Fruit fly (Drosophila melanogaster) whole organism, embryonic: ENCODE data around the gene SclA.

Experiments used
- CG10321 ChIP-seq: fragments of 200-800 bp; sonication (Bioruptor generic); IDR thresholded peaks from 2 replicates; pipeline ENCODE4 v1.3.6; 2022; ENCODE audit warnings: missing biosample characterization, missing genetic modification characterization
- CG11560 ChIP-seq: fragments of 200-800 bp; sonication (Bioruptor generic); IDR thresholded peaks from 3 replicates; pipeline ENCODE4 v1.3.6; 2022; ENCODE audit warnings: missing biosample characterization, missing genetic modification characterization
- CG11723 ChIP-seq: fragments of 200-800 bp; sonication (Bioruptor generic); optimal IDR thresholded peaks from 2 replicates; lab custom pipeline; 2017; ENCODE audit warnings: missing biosample characterization, mild to moderate bottlenecking, missing genetic modification characterization
- CG12071 ChIP-seq: fragments of 200-800 bp; sonication (Bioruptor generic); optimal IDR thresholded peaks from 3 replicates; lab custom pipeline; 2018; ENCODE audit warnings: missing biosample characterization, mild to moderate bottlenecking, missing genetic modification characterization
- CG12104 ChIP-seq: fragments of 200-800 bp; sonication (Bioruptor generic); optimal IDR thresholded peaks from 3 replicates; lab custom pipeline; 2016; ENCODE audit warnings: missing biosample characterization, missing genetic modification characterization
- CG12744 ChIP-seq: fragments of 200-800 bp; sonication (Bioruptor generic); optimal IDR thresholded peaks from 2 replicates; lab custom pipeline; 2016; ENCODE audit warnings: missing biosample characterization, missing genetic modification characterization
- CG14710 ChIP-seq: fragments of 200-800 bp; sonication (Bioruptor generic); optimal IDR thresholded peaks from 3 replicates; lab custom pipeline; 2019; ENCODE audit warnings: missing biosample characterization, mild to moderate bottlenecking, missing genetic modification characterization, moderate library complexity
- CG14860 ChIP-seq: fragments of 200-800 bp; sonication (Bioruptor generic); IDR thresholded peaks from 3 replicates; pipeline ENCODE4 v1.3.6; 2022; ENCODE audit warnings: missing biosample characterization, missing genetic modification characterization; ENCODE audit not compliant: partially characterized antibody
- CG18764 ChIP-seq: fragments of 200-800 bp; sonication (Bioruptor generic); optimal IDR thresholded peaks from 3 replicates; lab custom pipeline; 2016; ENCODE audit warnings: missing biosample characterization, missing genetic modification characterization
- CG31224 ChIP-seq: fragments of 200-800 bp; sonication (Bioruptor generic); IDR thresholded peaks from 2 replicates; pipeline ENCODE4 v1.3.6; 2022; ENCODE audit warnings: missing biosample characterization, missing genetic modification characterization
- CG32532 ChIP-seq: fragments of 200-800 bp; sonication (Bioruptor generic); IDR thresholded peaks from 2 replicates; pipeline ENCODE4 v1.3.6; 2022; ENCODE audit warnings: missing biosample characterization, missing genetic modification characterization
- CG4820 ChIP-seq: fragments of 200-800 bp; sonication (Bioruptor generic); optimal IDR thresholded peaks from 3 replicates; lab custom pipeline; 2016; ENCODE audit warnings: missing biosample characterization, missing genetic modification characterization
- CG6683 ChIP-seq: fragments of 200-800 bp; sonication (Bioruptor generic); optimal IDR thresholded peaks from 2 replicates; lab custom pipeline; 2017; ENCODE audit warnings: missing biosample characterization, mild to moderate bottlenecking, missing genetic modification characterization, missing genetic modification reagents
- CG6689 ChIP-seq: fragments of 200-800 bp; sonication (Bioruptor generic); IDR thresholded peaks from 2 replicates; pipeline ENCODE4 v1.3.6; 2022; ENCODE audit warnings: missing biosample characterization, missing genetic modification characterization
- CG6791 ChIP-seq: fragments of 200-800 bp; sonication (Bioruptor generic); IDR thresholded peaks from 3 replicates; pipeline ENCODE4 v1.3.6; 2022; ENCODE audit warnings: missing biosample characterization, missing genetic modification characterization; ENCODE audit not compliant: partially characterized antibody
- CG6813 ChIP-seq: fragments of 200-800 bp; sonication (Bioruptor generic); optimal IDR thresholded peaks from 2 replicates; lab custom pipeline; 2017; ENCODE audit warnings: missing biosample characterization, missing genetic modification characterization, mild to moderate bottlenecking, moderate library complexity, missing genetic modification reagents
- CG6854 ChIP-seq: fragments of 200-800 bp; sonication (Bioruptor generic); optimal IDR thresholded peaks from 3 replicates; lab custom pipeline; 2017; ENCODE audit warnings: missing biosample characterization, mild to moderate bottlenecking, missing genetic modification characterization
- CG7987 ChIP-seq: fragments of 200-800 bp; sonication (Bioruptor generic); optimal IDR thresholded peaks from 2 replicates; lab custom pipeline; 2018; ENCODE audit warnings: missing biosample characterization, mild to moderate bottlenecking, missing genetic modification characterization, moderate library complexity
- CG8478 ChIP-seq: fragments of >200 bp; optimal IDR thresholded peaks from 2 replicates; lab custom pipeline; 2018
- CG9437 ChIP-seq: fragments of 200-800 bp; sonication (Bioruptor generic); optimal IDR thresholded peaks from 2 replicates; lab custom pipeline; 2018; ENCODE audit warnings: missing biosample characterization, mild to moderate bottlenecking, missing genetic modification characterization
- CG9817 ChIP-seq: fragments of 200-800 bp; sonication (Bioruptor generic); optimal IDR thresholded peaks from 2 replicates; lab custom pipeline; 2018; ENCODE audit warnings: missing biosample characterization, mild to moderate bottlenecking, missing genetic modification characterization, moderate library complexity
- CoRest ChIP-seq: fragments of 200-800 bp; sonication (Bioruptor generic); optimal IDR thresholded peaks from 3 replicates; lab custom pipeline; 2018; ENCODE audit warnings: missing biosample characterization, mild to moderate bottlenecking, missing genetic modification characterization, moderate library complexity
- E2f1 ChIP-seq: fragments of 200-800 bp; sonication (Bioruptor generic); IDR thresholded peaks from 2 replicates; pipeline ENCODE4 v1.3.6; 2022; ENCODE audit warnings: missing biosample characterization, missing genetic modification characterization
- ERR ChIP-seq: fragments of 200-800 bp; sonication (Bioruptor generic); optimal IDR thresholded peaks from 2 replicates; lab custom pipeline; 2016; ENCODE audit warnings: missing biosample characterization, missing genetic modification characterization
- HLH3B ChIP-seq: fragments of 200-800 bp; sonication (Bioruptor generic); IDR thresholded peaks from 2 replicates; pipeline ENCODE4 v1.3.6; 2022; ENCODE audit warnings: missing biosample characterization, missing genetic modification characterization
- HLH4C ChIP-seq: fragments of 200-800 bp; sonication (Bioruptor generic); IDR thresholded peaks from 3 replicates; pipeline ENCODE4 v1.3.6; 2022; ENCODE audit warnings: missing biosample characterization, missing genetic modification characterization; ENCODE audit not compliant: partially characterized antibody
- Hr51 ChIP-seq, 2 experiments: fragments of 200-800 bp; sonication (Bioruptor generic); optimal IDR thresholded peaks; 2 replicates in 1 of 2; 3 replicates in 1 of 2; lab custom pipeline; 2016 to 2018; ENCODE audit warnings: missing biosample characterization in 2 of 2, missing genetic modification characterization in 2 of 2, mild to moderate bottlenecking in 1 of 2, moderate library complexity in 1 of 2
- MBD-R2 ChIP-seq: fragments of 200-800 bp; sonication (Bioruptor generic); IDR thresholded peaks from 2 replicates; pipeline ENCODE4 v1.3.6; 2022; ENCODE audit warnings: missing biosample characterization, missing genetic modification characterization
- Neu2 ChIP-seq: fragments of 200-800 bp; sonication (Bioruptor generic); optimal IDR thresholded peaks from 3 replicates; lab custom pipeline; 2016; ENCODE audit warnings: missing biosample characterization, missing genetic modification characterization, borderline replicate concordance
- al ChIP-seq: fragments of 200-800 bp; sonication (Bioruptor generic); IDR thresholded peaks from 2 replicates; pipeline ENCODE4 v1.3.6; 2022; ENCODE audit warnings: missing biosample characterization, missing genetic modification characterization
- bcd ChIP-seq: fragments of 200-800 bp; sonication (Bioruptor generic); optimal IDR thresholded peaks from 2 replicates; lab custom pipeline; 2017; ENCODE audit warnings: missing biosample characterization, mild to moderate bottlenecking, missing genetic modification characterization
- dpn ChIP-seq, 2 experiments: fragments of 200-800 bp; sonication (Bioruptor generic); optimal IDR thresholded peaks; 3 replicates each; lab custom pipeline; 2016; ENCODE audit warnings: missing biosample characterization in 2 of 2, missing genetic modification characterization in 2 of 2
- ems ChIP-seq: fragments of 200-800 bp; sonication (Bioruptor generic); optimal IDR thresholded peaks from 3 replicates; lab custom pipeline; 2016; ENCODE audit warnings: missing biosample characterization, missing genetic modification characterization
- fd102C ChIP-seq: fragments of 200-800 bp; sonication (Bioruptor generic); optimal IDR thresholded peaks from 2 replicates; lab custom pipeline; 2018; ENCODE audit warnings: missing biosample characterization, mild to moderate bottlenecking, missing genetic modification characterization, moderate library complexity
- fd96Cb ChIP-seq: fragments of 200-800 bp; sonication (Bioruptor generic); optimal IDR thresholded peaks from 2 replicates; lab custom pipeline; 2018; ENCODE audit warnings: missing biosample characterization, mild to moderate bottlenecking, missing genetic modification characterization, moderate library complexity
- grau ChIP-seq: fragments of 200-800 bp; optimal IDR thresholded peaks from 3 replicates; lab custom pipeline; 2019; ENCODE audit warnings: missing biosample characterization, mild to moderate bottlenecking, missing genetic modification characterization, moderate library complexity
- insv ChIP-seq, 2 experiments: fragments of 200-800 bp; sonication (Bioruptor generic); optimal IDR thresholded peaks; 3 replicates each; lab custom pipeline; 2016 to 2018; ENCODE audit warnings: missing biosample characterization in 2 of 2, missing genetic modification characterization in 2 of 2
- knrl ChIP-seq: fragments of 200-800 bp; sonication (Bioruptor generic); IDR thresholded peaks from 3 replicates; pipeline ENCODE4 v1.3.6; 2022; ENCODE audit warnings: missing biosample characterization, missing genetic modification characterization; ENCODE audit not compliant: partially characterized antibody
- lab ChIP-seq: fragments of 200-800 bp; sonication (Bioruptor generic); optimal IDR thresholded peaks from 3 replicates; lab custom pipeline; 2017; ENCODE audit warnings: missing biosample characterization, missing genetic modification characterization, mild to moderate bottlenecking, moderate library complexity, missing genetic modification reagents
- mam ChIP-seq: fragments of 200-800 bp; sonication (Bioruptor generic); optimal IDR thresholded peaks from 3 replicates; lab custom pipeline; 2016; ENCODE audit warnings: missing biosample characterization, missing genetic modification characterization
- nerfin-2 ChIP-seq: fragments of 200-800 bp; sonication (Bioruptor generic); IDR thresholded peaks from 2 replicates; pipeline ENCODE4 v1.3.6; 2022; ENCODE audit warnings: missing biosample characterization, missing genetic modification characterization; ENCODE audit not compliant: partially characterized antibody
- odd ChIP-seq: fragments of 200-800 bp; sonication (Bioruptor generic); optimal IDR thresholded peaks from 2 replicates; lab custom pipeline; 2017; ENCODE audit warnings: missing biosample characterization, mild to moderate bottlenecking, missing genetic modification characterization
- onecut ChIP-seq: fragments of 200-800 bp; sonication (Bioruptor generic); IDR thresholded peaks from 2 replicates; pipeline ENCODE4 v1.3.6; 2022; ENCODE audit warnings: missing biosample characterization, missing genetic modification characterization
- pho ChIP-seq: fragments of 200-800 bp; sonication (Bioruptor generic); optimal IDR thresholded peaks from 2 replicates; lab custom pipeline; 2016; ENCODE audit warnings: missing biosample characterization, missing genetic modification characterization
- slbo ChIP-seq: fragments of 200-800 bp; sonication (Bioruptor generic); IDR thresholded peaks from 2 replicates; pipeline ENCODE4 v1.3.6; 2022; ENCODE audit warnings: missing biosample characterization, missing genetic modification characterization
- ssp ChIP-seq: fragments of 200-800 bp; sonication (Bioruptor generic); IDR thresholded peaks from 2 replicates; pipeline ENCODE4 v1.3.6; 2022; ENCODE audit warnings: missing biosample characterization, missing genetic modification characterization
- toy ChIP-seq: fragments of 200-800 bp; sonication (Bioruptor generic); IDR thresholded peaks from 2 replicates; pipeline ENCODE4 v1.3.6; 2022; ENCODE audit warnings: missing biosample characterization, missing genetic modification characterization
- z ChIP-seq: fragments of 200-800 bp; sonication (Bioruptor generic); IDR thresholded peaks from 3 replicates; pipeline ENCODE4 v1.3.6; 2022; ENCODE audit warnings: missing biosample characterization, missing genetic modification characterization

Gene SclA

dm6 chr2L:16887660-16888573 is 50.1 kb downstream of the SclA start, which contains the start of the genes osi and tweek (continued):
- TF ChIP-seq CG14710 (tag; lab: Kevin White, UChicago) (peak; percentile 52), Hr51 (GFP tag; optimal IDR thresholded peaks at IDR 0.05; lab: Kevin White, UChicago) (peak in 1 of 2 experiments; percentile 38), ssp (GFP tag; lab: Robert Waterston, UW) (peak; percentile 40), fd96Cb (tag; lab: Kevin White, UChicago) (peak; percentile 40), bcd (peak; percentile 57), E2f1 (GFP tag; lab: Robert Waterston, UW) (peak; percentile 13; the same call in 1 of the 2 replicates), insv (GFP tag; optimal IDR thresholded peaks at IDR 0.05; lab: Kevin White, UChicago) (peak in 1 of 2 experiments; percentile 9), pho (GFP tag; lab: Kevin White, UChicago) (peak; percentile 41), lab (GFP tag; lab: Kevin White, UChicago) (peak; percentile 23), CG14860 (GFP tag; lab: Robert Waterston, UW) (peak; percentile 67; the same call in 2 of the 3 replicates), CG12744 (GFP tag; lab: Kevin White, UChicago) (no peak), CG8478 (no peak), slbo (GFP tag; lab: Robert Waterston, UW) (peak; percentile 89), Neu2 (GFP tag; lab: Kevin White, UChicago) (no peak), ERR (GFP tag; lab: Kevin White, UChicago) (no peak), CG11560 (peak; percentile 57; the same call in 2 of the 3 replicates), onecut (no peak), CG12104 (GFP tag; lab: Kevin White, UChicago) (peak; percentile 54), fd102C (GFP tag; lab: Kevin White, UChicago) (no peak), odd (GFP tag; lab: Kevin White, UChicago) (no peak), z (GFP tag; lab: Robert Waterston, UW) (no peak), ems (GFP tag; lab: Kevin White, UChicago) (peak; percentile 36), CG18764 (GFP tag; lab: Kevin White, UChicago) (no peak), CG4820 (peak; percentile 47), HLH4C (GFP tag; lab: Robert Waterston, UW) (peak; percentile 81), knrl (GFP tag; lab: Robert Waterston, UW) (peak; percentile 95), HLH3B (GFP tag; lab: Robert Waterston, UW) (no peak), CG6791 (GFP tag; lab: Robert Waterston, UW) (peak; percentile 93), CG31224 (GFP tag; lab: Robert Waterston, UW) (no peak), CG9437 (GFP tag; lab: Kevin White, UChicago) (peak; percentile 57), CG6854 (GFP tag; lab: Kevin White, UChicago) (no peak), CG12071 (GFP tag; lab: Kevin White, UChicago) (no peak), toy (GFP tag; lab: Robert Waterston, UW) (no peak), dpn (GFP tag; optimal IDR thresholded peaks at IDR 0.05; lab: Kevin White, UChicago) (peak; percentile 60 to 61), MBD-R2 (GFP tag; lab: Robert Waterston, UW) (peak; percentile 75), CG6689 (GFP tag; lab: Robert Waterston, UW) (no peak), CG6813 (GFP tag; lab: Kevin White, UChicago) (no peak), CG6683 (GFP tag; lab: Kevin White, UChicago) (no peak), CG10321 (GFP tag; lab: Robert Waterston, UW) (no peak), grau (peak; percentile 70), CG9817 (tag; lab: Kevin White, UChicago) (peak; percentile 76), mam (GFP tag; lab: Kevin White, UChicago) (peak; percentile 63), CG11723 (GFP tag; lab: Kevin White, UChicago) (no peak), CoRest (tag; lab: Kevin White, UChicago) (peak; percentile 81), nerfin-2 (GFP tag; lab: Robert Waterston, UW) (peak; percentile 40), CG7987 (GFP tag; lab: Kevin White, UChicago) (no peak), al (GFP tag; lab: Robert Waterston, UW) (peak; percentile 42), CG32532 (peak; percentile 49)
